Fruit fly (Drosophila melanogaster) whole organism, embryonic: ENCODE data around the gene CG45073.

ENCODE experiments used
- ATbp ChIP-seq: fragments of 200-800 bp; sonication (Bioruptor generic); optimal IDR thresholded peaks from 2 replicates; lab custom pipeline; 2017; ENCODE audit warnings: missing biosample characterization, mild to moderate bottlenecking, missing genetic modification characterization, missing genetic modification reagents
- Ada2b ChIP-seq: fragments of 200-800 bp; sonication (Bioruptor generic); IDR thresholded peaks from 2 replicates; pipeline ENCODE4 v1.3.6; 2022; ENCODE audit warnings: missing biosample characterization, missing genetic modification characterization
- Aef1 ChIP-seq: fragments of 200-800 bp; sonication (Bioruptor generic); IDR thresholded peaks from 3 replicates; pipeline ENCODE4 v1.3.6; 2022; ENCODE audit warnings: missing biosample characterization, missing genetic modification characterization
- C15 ChIP-seq: fragments of 200-800 bp; sonication (Bioruptor generic); IDR thresholded peaks from 3 replicates; pipeline ENCODE4 v1.3.6; 2022; ENCODE audit warnings: missing biosample characterization, missing genetic modification characterization
- CG10366 ChIP-seq: fragments of 200-800 bp; sonication (Bioruptor generic); IDR thresholded peaks from 2 replicates; pipeline ENCODE4 v1.3.6; 2022; ENCODE audit warnings: missing biosample characterization, missing genetic modification characterization
- CG10654 ChIP-seq: fragments of 200-800 bp; sonication (Bioruptor generic); optimal IDR thresholded peaks from 2 replicates; lab custom pipeline; 2016; ENCODE audit warnings: missing biosample characterization, missing genetic modification characterization
- CG11695 ChIP-seq: fragments of 200-800 bp; sonication (Bioruptor generic); IDR thresholded peaks from 3 replicates; pipeline ENCODE4 v1.3.6; 2022; ENCODE audit warnings: missing biosample characterization, missing genetic modification characterization
- CG12219 ChIP-seq: fragments of 200-800 bp; sonication (Bioruptor generic); optimal IDR thresholded peaks from 3 replicates; lab custom pipeline; 2018; ENCODE audit warnings: missing biosample characterization, mild to moderate bottlenecking, missing genetic modification characterization
- CG13894 ChIP-seq: fragments of 200-800 bp; sonication (Bioruptor generic); optimal IDR thresholded peaks from 3 replicates; lab custom pipeline; 2018; ENCODE audit warnings: missing biosample characterization, mild to moderate bottlenecking, missing genetic modification characterization, moderate library complexity
- CG16863 ChIP-seq: fragments of 200-800 bp; sonication (Bioruptor generic); optimal IDR thresholded peaks from 3 replicates; lab custom pipeline; 2016; ENCODE audit warnings: missing biosample characterization, missing genetic modification characterization
- CG18619 ChIP-seq: fragments of 200-800 bp; sonication (Bioruptor generic); optimal IDR thresholded peaks from 3 replicates; lab custom pipeline; 2017; ENCODE audit warnings: missing biosample characterization, mild to moderate bottlenecking, missing genetic modification characterization
- CG2202 ChIP-seq: fragments of 200-800 bp; sonication (Bioruptor generic); optimal IDR thresholded peaks from 2 replicates; lab custom pipeline; 2018; ENCODE audit warnings: missing biosample characterization, mild to moderate bottlenecking, missing genetic modification characterization
- CG2712 ChIP-seq: fragments of 200-800 bp; optimal IDR thresholded peaks from 3 replicates; lab custom pipeline; 2019; ENCODE audit warnings: missing biosample characterization, mild to moderate bottlenecking, missing genetic modification characterization, moderate library complexity
- CG32767 ChIP-seq: fragments of 200-800 bp; sonication (Bioruptor generic); IDR thresholded peaks from 2 replicates; pipeline ENCODE4 v1.3.6; 2022; ENCODE audit warnings: missing biosample characterization, missing genetic modification characterization
- CG34376 ChIP-seq: fragments of 200-800 bp; sonication (Bioruptor generic); optimal IDR thresholded peaks from 2 replicates; lab custom pipeline; 2018; ENCODE audit warnings: missing biosample characterization, mild to moderate bottlenecking, missing genetic modification characterization
- CG34422 ChIP-seq: fragments of 200-800 bp; sonication (Bioruptor generic); IDR thresholded peaks from 3 replicates; pipeline ENCODE4 v1.3.6; 2022; ENCODE audit warnings: missing biosample characterization, missing genetic modification characterization
- CG3847 ChIP-seq: fragments of 200-800 bp; sonication (Bioruptor generic); IDR thresholded peaks from 2 replicates; pipeline ENCODE4 v1.3.6; 2022; ENCODE audit warnings: missing biosample characterization, missing genetic modification characterization
- CG4730 ChIP-seq: fragments of 200-800 bp; sonication (Bioruptor generic); IDR thresholded peaks from 2 replicates; pipeline ENCODE4 v1.3.6; 2022; ENCODE audit warnings: missing biosample characterization, missing genetic modification characterization
- CG6765 ChIP-seq: fragments of 200-800 bp; sonication (Bioruptor generic); optimal IDR thresholded peaks from 3 replicates; lab custom pipeline; 2017; ENCODE audit warnings: missing biosample characterization, mild to moderate bottlenecking, missing genetic modification characterization
- CG8089 ChIP-seq: fragments of 200-800 bp; sonication (Bioruptor generic); optimal IDR thresholded peaks from 3 replicates; lab custom pipeline; 2016; ENCODE audit warnings: missing biosample characterization, missing genetic modification characterization
- CG8478 ChIP-seq: fragments of >200 bp; optimal IDR thresholded peaks from 2 replicates; lab custom pipeline; 2018
- D19A ChIP-seq: fragments of 200-800 bp; optimal IDR thresholded peaks from 3 replicates; lab custom pipeline; 2019; ENCODE audit warnings: missing biosample characterization, mild to moderate bottlenecking, missing genetic modification characterization, moderate library complexity
- Eip74EF ChIP-seq, 2 experiments: fragments of 200-800 bp in 1 of 2; fragments of >200 bp in 1 of 2; sonication (Bioruptor generic) in 1 of 2; optimal IDR thresholded peaks; 2 replicates each; lab custom pipeline; 2017 to 2019; ENCODE audit warnings: missing biosample characterization in 2 of 2, missing genetic modification characterization in 2 of 2, mild to moderate bottlenecking in 1 of 2, moderate library complexity in 1 of 2
- Kr ChIP-seq: fragments of 200-800 bp; sonication (Bioruptor generic); optimal IDR thresholded peaks from 2 replicates; lab custom pipeline; 2017; ENCODE audit warnings: missing biosample characterization, mild to moderate bottlenecking, missing genetic modification characterization
- Nf-YC ChIP-seq: fragments of 200-800 bp; optimal IDR thresholded peaks from 3 replicates; lab custom pipeline; 2019; ENCODE audit warnings: missing biosample characterization, mild to moderate bottlenecking, missing genetic modification characterization, moderate library complexity
- Sox102F ChIP-seq: fragments of 200-800 bp; sonication (Bioruptor generic); optimal IDR thresholded peaks from 2 replicates; lab custom pipeline; 2018; ENCODE audit warnings: missing biosample characterization, mild to moderate bottlenecking, missing genetic modification characterization, moderate library complexity
- abd-A ChIP-seq: fragments of 200-800 bp; sonication (Bioruptor generic); optimal IDR thresholded peaks from 3 replicates; lab custom pipeline; 2019; ENCODE audit warnings: missing biosample characterization, mild to moderate bottlenecking, missing genetic modification characterization, moderate library complexity
- amos ChIP-seq: fragments of 200-800 bp; sonication (Bioruptor generic); IDR thresholded peaks from 2 replicates; pipeline ENCODE4 v1.3.6; 2022; ENCODE audit warnings: missing biosample characterization, missing genetic modification characterization; ENCODE audit not compliant: partially characterized antibody
- caup ChIP-seq: fragments of 200-800 bp; sonication (Bioruptor generic); optimal IDR thresholded peaks from 3 replicates; lab custom pipeline; 2017; ENCODE audit warnings: missing biosample characterization, mild to moderate bottlenecking, missing genetic modification characterization, moderate library complexity; ENCODE audit not compliant: severe bottlenecking
- dm ChIP-seq: fragments of 200-800 bp; sonication (Bioruptor generic); optimal IDR thresholded peaks from 3 replicates; lab custom pipeline; 2016; ENCODE audit warnings: missing biosample characterization, missing genetic modification characterization
- emc ChIP-seq: fragments of 200-800 bp; sonication (Bioruptor generic); optimal IDR thresholded peaks from 2 replicates; lab custom pipeline; 2016; ENCODE audit warnings: missing biosample characterization, missing genetic modification characterization
- fru ChIP-seq: fragments of >200 bp; optimal IDR thresholded peaks from 2 replicates; lab custom pipeline; 2017
- fu2 ChIP-seq: fragments of 200-800 bp; sonication (Bioruptor generic); optimal IDR thresholded peaks from 2 replicates; lab custom pipeline; 2016; ENCODE audit warnings: missing biosample characterization, missing genetic modification characterization
- gcm2 ChIP-seq: fragments of 200-800 bp; sonication (Bioruptor generic); optimal IDR thresholded peaks from 2 replicates; lab custom pipeline; 2016; ENCODE audit warnings: missing biosample characterization, missing genetic modification characterization
- grn ChIP-seq: fragments of 200-800 bp; sonication (Bioruptor generic); optimal IDR thresholded peaks from 3 replicates; lab custom pipeline; 2017; ENCODE audit warnings: missing biosample characterization, missing genetic modification characterization
- gsb-n ChIP-seq: fragments of 200-800 bp; sonication (Bioruptor generic); optimal IDR thresholded peaks from 3 replicates; lab custom pipeline; 2018; ENCODE audit warnings: missing biosample characterization, mild to moderate bottlenecking, missing genetic modification characterization
- hbn ChIP-seq: fragments of 200-800 bp; sonication (Bioruptor generic); IDR thresholded peaks from 2 replicates; pipeline ENCODE4 v1.3.6; 2022; ENCODE audit warnings: missing biosample characterization, missing genetic modification characterization; ENCODE audit not compliant: partially characterized antibody
- ind ChIP-seq: fragments of 200-800 bp; sonication (Bioruptor generic); optimal IDR thresholded peaks from 3 replicates; lab custom pipeline; 2016; ENCODE audit warnings: missing biosample characterization, missing genetic modification characterization
- jumu ChIP-seq: fragments of 200-800 bp; sonication (Bioruptor generic); optimal IDR thresholded peaks from 3 replicates; lab custom pipeline; 2016; ENCODE audit warnings: missing biosample characterization, missing genetic modification characterization
- kay ChIP-seq: fragments of 200-800 bp; sonication (Bioruptor generic); optimal IDR thresholded peaks from 2 replicates; lab custom pipeline; 2016; ENCODE audit warnings: missing biosample characterization, missing genetic modification characterization
- mirr ChIP-seq: fragments of 200-800 bp; sonication (Bioruptor generic); optimal IDR thresholded peaks from 3 replicates; lab custom pipeline; 2018; ENCODE audit warnings: missing biosample characterization, mild to moderate bottlenecking, missing genetic modification characterization
- mld ChIP-seq: fragments of 200-800 bp; sonication (Bioruptor generic); IDR thresholded peaks from 3 replicates; pipeline ENCODE4 v1.3.6; 2022; ENCODE audit warnings: missing biosample characterization, missing genetic modification characterization; ENCODE audit not compliant: partially characterized antibody
- org-1 ChIP-seq: fragments of 200-800 bp; sonication (Bioruptor generic); optimal IDR thresholded peaks from 2 replicates; lab custom pipeline; 2017; ENCODE audit warnings: missing biosample characterization, missing genetic modification characterization
- pfk ChIP-seq: fragments of 200-800 bp; sonication (Bioruptor generic); optimal IDR thresholded peaks from 2 replicates; lab custom pipeline; 2018; ENCODE audit warnings: missing biosample characterization, mild to moderate bottlenecking, missing genetic modification characterization, moderate library complexity
- stc ChIP-seq: fragments of 200-800 bp; sonication (Bioruptor generic); IDR thresholded peaks from 2 replicates; pipeline ENCODE4 v1.3.6; 2022; ENCODE audit warnings: missing biosample characterization, missing genetic modification characterization
- sug ChIP-seq: fragments of 200-800 bp; optimal IDR thresholded peaks from 2 replicates; lab custom pipeline; 2019; ENCODE audit warnings: missing biosample characterization, mild to moderate bottlenecking, missing genetic modification characterization, moderate library complexity
- tap ChIP-seq: fragments of 200-800 bp; optimal IDR thresholded peaks from 3 replicates; lab custom pipeline; 2019; ENCODE audit warnings: missing biosample characterization, mild to moderate bottlenecking, missing genetic modification characterization, moderate library complexity
- tin ChIP-seq: fragments of 200-800 bp; sonication (Bioruptor generic); optimal IDR thresholded peaks from 3 replicates; lab custom pipeline; 2016; ENCODE audit warnings: missing biosample characterization, missing genetic modification characterization
- zen2 ChIP-seq: fragments of 200-800 bp; sonication (Bioruptor generic); IDR thresholded peaks from 3 replicates; pipeline ENCODE4 v1.3.6; 2022; ENCODE audit warnings: missing biosample characterization, missing genetic modification characterization; ENCODE audit not compliant: partially characterized antibody

The CG45073 gene

dm6 chr3R:30170671-30171667 is 46.4 kb upstream of the CG45073 start, which contains the start of gene Rsod (continued):
- no peak for TF ChIP-seq C15 (GFP tag; lab: Robert Waterston, UW)
- TF ChIP-seq abd-A, result no peak
- no peak for TF ChIP-seq kay (GFP tag; lab: Kevin White, UChicago)
- TF ChIP-seq CG32767 (GFP tag; lab: Robert Waterston, UW), result peak; percentile 38; the same call in 1 of the 2 replicates
- TF ChIP-seq Eip74EF (GFP tag; optimal IDR thresholded peaks at IDR 0.05; lab: Kevin White, UChicago), result peak in 1 of 2 experiments; percentile 11
- no peak for TF ChIP-seq fru
- peak; percentile 57 for TF ChIP-seq gsb-n
- TF ChIP-seq zen2, result no peak
- peak; percentile 4 for TF ChIP-seq CG6765 (GFP tag; lab: Kevin White, UChicago)
- no peak for TF ChIP-seq CG13894 (tag; lab: Kevin White, UChicago)
- TF ChIP-seq fu2, result no peak
- TF ChIP-seq CG10366, result peak; percentile 79
- no peak for TF ChIP-seq hbn (GFP tag; lab: Robert Waterston, UW)
- no peak for TF ChIP-seq caup
- TF ChIP-seq emc (GFP tag; lab: Kevin White, UChicago), result no peak
- TF ChIP-seq pfk (GFP tag; lab: Kevin White, UChicago), result no peak
- peak; percentile 31 for TF ChIP-seq ind (GFP tag; lab: Kevin White, UChicago)
- TF ChIP-seq CG34422 (GFP tag; lab: Robert Waterston, UW), result peak; percentile 71
- TF ChIP-seq Kr (GFP tag; lab: Kevin White, UChicago), result no peak
- TF ChIP-seq CG8089 (GFP tag; lab: Kevin White, UChicago), result no peak
- TF ChIP-seq CG12219 (GFP tag; lab: Kevin White, UChicago), result peak; percentile 52
- peak; percentile 13 for TF ChIP-seq org-1 (GFP tag; lab: Kevin White, UChicago)
- peak; percentile 36 for TF ChIP-seq tap (tag; lab: Kevin White, UChicago)
- TF ChIP-seq CG11695 (GFP tag; lab: Robert Waterston, UW), result peak; percentile 59; the same call in 2 of the 3 replicates
- TF ChIP-seq ATbp, result peak; percentile 55
- TF ChIP-seq Aef1 (GFP tag; lab: Robert Waterston, UW), result peak; percentile 48; the same call in 2 of the 3 replicates
- TF ChIP-seq jumu (GFP tag; lab: Kevin White, UChicago), result no peak
- TF ChIP-seq CG2712 (tag; lab: Kevin White, UChicago), result peak; percentile 70
- TF ChIP-seq grn (GFP tag; lab: Kevin White, UChicago), result peak; percentile 7
- TF ChIP-seq Nf-YC (tag; lab: Kevin White, UChicago), result no peak
- TF ChIP-seq CG2202 (tag; lab: Kevin White, UChicago), result peak; percentile 10
- TF ChIP-seq CG10654 (GFP tag; lab: Kevin White, UChicago), result peak; percentile 40
- peak; percentile 31; the same call in 1 of the 2 replicates for TF ChIP-seq CG3847 (GFP tag; lab: Robert Waterston, UW)
- TF ChIP-seq dm (GFP tag; lab: Kevin White, UChicago), result no peak
- peak; percentile 62; the same call in 1 of the 3 replicates for TF ChIP-seq mld
- peak; percentile 94 for TF ChIP-seq D19A (tag; lab: Kevin White, UChicago)
- peak; percentile 70 for TF ChIP-seq stc (GFP tag; lab: Robert Waterston, UW)
- TF ChIP-seq mirr, result no peak
- peak; percentile 54 for TF ChIP-seq Ada2b (GFP tag; lab: Robert Waterston, UW)
- TF ChIP-seq CG18619, result no peak
- peak; percentile 46 for TF ChIP-seq tin (GFP tag; lab: Kevin White, UChicago)
- no peak for TF ChIP-seq gcm2 (GFP tag; lab: Kevin White, UChicago)
- peak; percentile 76 for TF ChIP-seq CG4730 (GFP tag; lab: Robert Waterston, UW)
- no peak for TF ChIP-seq CG34376 (GFP tag; lab: Kevin White, UChicago)
- TF ChIP-seq Sox102F (GFP tag; lab: Kevin White, UChicago), result peak; percentile 72
- no peak for TF ChIP-seq sug (tag; lab: Kevin White, UChicago)
- no peak for TF ChIP-seq CG8478
- peak; percentile 7 for TF ChIP-seq CG16863
- TF ChIP-seq amos (GFP tag; lab: Robert Waterston, UW), result no peak; the same call in 1 of the 2 replicates
